Fruit fly (Drosophila melanogaster): ENCODE data around the gene CG31735.

- TF ChIP-seq ey (GFP tag; optimal IDR thresholded peaks at IDR 0.05) (no peak), psq (GFP tag; optimal IDR thresholded peaks at IDR 0.05) (no peak), rgr (GFP tag; optimal IDR thresholded peaks at IDR 0.05) (no peak), usp (GFP tag; optimal IDR thresholded peaks at IDR 0.05) (no peak), lola (GFP tag; optimal IDR thresholded peaks at IDR 0.05) (no peak), br (GFP tag; optimal IDR thresholded peaks at IDR 0.05) (peak; percentile 52), h (GFP tag; optimal IDR thresholded peaks at IDR 0.05) (peak; percentile 9), Abd-B (GFP tag; optimal IDR thresholded peaks at IDR 0.05) (no peak), Mio (GFP tag; optimal IDR thresholded peaks at IDR 0.05) (no peak), CrebA (GFP tag; optimal IDR thresholded peaks at IDR 0.05; ENCODE audit: borderline replicate concordance) (peak; percentile 58), Hr78 (GFP tag; optimal IDR thresholded peaks at IDR 0.05) (no peak)
These were observed 18.4 kb downstream of the CG31735 start for dm6 chr2L:15913674-15914037.
